Worm (Caenorhabditis elegans): ENCODE measurements around the gene C14C6.3.

DNA sequence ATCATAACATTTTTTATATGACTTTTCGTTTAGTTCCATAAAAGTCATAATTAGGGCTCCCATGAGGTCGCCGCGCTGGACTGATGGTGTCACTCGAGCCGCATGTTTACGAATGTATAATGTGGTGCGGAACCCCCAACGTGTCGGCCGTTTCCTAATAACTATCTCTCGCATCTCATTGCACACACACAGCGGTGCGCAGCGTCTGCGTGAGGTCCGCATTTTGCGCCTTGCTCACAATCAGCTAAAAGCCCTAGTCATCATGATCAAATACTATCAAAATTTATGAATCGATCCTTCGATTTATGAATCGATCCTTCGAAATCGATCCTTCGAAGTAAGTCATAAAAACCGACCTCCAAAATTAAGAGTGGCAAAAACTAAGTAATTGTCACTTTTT lies 16.7 kb downstream of the C14C6.3 start, which contains the start of gene srx-7:
- TF ChIP-seq ztf-29 (GFP tag; IDR thresholded peaks at IDR 0.05), result no peak
- TF ChIP-seq cog-1 (tag; optimal IDR thresholded peaks at IDR 0.05), result no peak
- no peak for TF ChIP-seq T22C8.4 (GFP tag; IDR thresholded peaks at IDR 0.05)
- no peak for TF ChIP-seq ztf-23 (GFP tag; IDR thresholded peaks at IDR 0.05)
- no peak for TF ChIP-seq med-1 (GFP tag; optimal IDR thresholded peaks at IDR 0.05; ENCODE audit: insufficient read depth)
- no peak for TF ChIP-seq klf-2 (GFP tag; conservative IDR thresholded peaks at IDR 0.05)
- TF ChIP-seq tab-1 (GFP tag; IDR thresholded peaks at IDR 0.05), result no peak
- no peak for TF ChIP-seq flt-1 (GFP tag; IDR thresholded peaks at IDR 0.05)

All from whole organism, midembryonic.